Fruit fly (Drosophila melanogaster): ENCODE results near the gene Hsp26.
A peak's percentile ranks its signal among the peaks of the same experiment; 100 is the strongest.

Hsp26 gene

DNA sequence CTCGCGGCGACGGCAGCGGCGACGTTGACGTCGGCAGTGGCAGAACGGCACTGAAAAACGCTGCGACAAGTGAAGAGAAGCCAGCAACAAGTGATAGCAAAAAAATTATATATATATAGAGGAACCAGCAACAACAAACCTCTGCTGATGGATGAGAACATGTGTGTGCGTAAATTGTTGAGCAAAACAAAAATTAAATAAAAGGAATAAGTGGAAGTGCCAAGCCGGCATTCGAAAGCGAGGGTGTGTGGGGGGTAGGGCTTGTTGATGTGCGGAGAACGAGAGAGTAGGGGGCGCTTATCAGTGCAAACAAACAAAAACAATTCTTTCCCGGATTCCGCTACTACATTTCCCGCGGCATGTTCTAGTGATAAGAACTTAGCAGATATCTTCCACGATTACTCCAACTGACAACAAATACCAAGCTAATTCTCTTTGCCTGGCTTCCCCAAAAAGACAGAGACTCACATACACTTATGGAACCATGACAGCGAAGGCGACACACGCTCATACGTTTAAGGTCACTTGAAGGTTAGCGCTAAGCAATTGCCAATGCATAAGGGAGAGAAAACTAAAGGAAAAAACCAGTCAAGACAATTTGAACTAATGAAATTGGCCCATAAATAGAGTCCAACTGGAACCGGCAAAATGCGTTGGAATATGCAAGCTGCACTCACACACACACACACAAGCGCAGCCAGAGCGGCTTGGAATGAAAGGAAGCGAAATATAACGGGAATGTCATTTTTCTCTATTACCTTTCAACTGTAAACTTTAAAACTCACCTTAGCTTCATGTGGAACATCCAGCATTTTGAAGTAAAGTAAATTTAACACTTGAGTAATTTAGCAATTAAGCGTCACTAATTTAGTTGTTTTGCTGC lies 19.2 kb downstream of the Hsp26 start (continued):
- TF ChIP-seq CG34376 (GFP tag; optimal IDR thresholded peaks at IDR 0.05) (peak; percentile 58), oc (tag; optimal IDR thresholded peaks at IDR 0.05) (no peak), Fer3 (tag; optimal IDR thresholded peaks at IDR 0.05) (no peak), CG12769 (tag; optimal IDR thresholded peaks at IDR 0.05) (peak; percentile 60), shn (GFP tag; optimal IDR thresholded peaks at IDR 0.05) (no peak), scrt (GFP tag; optimal IDR thresholded peaks at IDR 0.05) (peak; percentile 49), Ssrp (tag; optimal IDR thresholded peaks at IDR 0.05) (no peak)

DNA sequence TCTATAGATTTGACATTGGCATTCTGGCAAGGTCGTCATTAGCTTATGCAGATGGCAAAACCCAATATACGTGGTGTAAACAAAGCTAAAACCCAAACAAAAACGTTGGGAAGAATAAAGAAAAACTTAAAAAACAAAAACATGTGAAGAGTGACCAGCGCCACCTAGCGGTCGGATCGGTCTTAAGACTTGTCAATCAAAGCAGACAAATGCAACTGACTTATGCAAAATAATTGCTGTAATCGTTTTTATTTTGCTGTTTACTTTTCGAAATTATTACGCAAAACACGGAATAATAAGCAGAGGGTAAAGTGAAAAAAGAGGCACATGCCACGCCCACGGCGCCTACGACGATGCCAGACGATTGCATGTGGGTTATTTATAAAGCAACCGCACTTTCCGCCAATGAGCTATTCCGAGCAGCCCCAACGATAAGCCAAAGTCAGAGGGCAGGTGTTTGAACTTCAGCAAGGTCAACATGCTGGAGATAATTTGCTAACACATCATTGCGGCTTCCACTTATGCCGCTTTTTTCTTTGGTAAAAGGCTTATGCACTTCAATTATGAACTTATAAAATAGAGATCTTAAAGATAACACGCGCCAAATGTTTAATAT lies 21.0 kb downstream of the Hsp26 start:
- TF ChIP-seq Fer3 (tag; optimal IDR thresholded peaks at IDR 0.05) (no peak), phol (tag; optimal IDR thresholded peaks at IDR 0.05) (no peak), twi (tag; optimal IDR thresholded peaks at IDR 0.05) (no peak), salm (tag; optimal IDR thresholded peaks at IDR 0.05) (no peak), mirr (GFP tag; optimal IDR thresholded peaks at IDR 0.05) (no peak), prd (optimal IDR thresholded peaks at IDR 0.05) (no peak), prd (GFP tag; IDR thresholded peaks at IDR 0.05) (no peak), CG8388 (GFP tag; optimal IDR thresholded peaks at IDR 0.05) (no peak), chinmo (GFP tag; IDR thresholded peaks at IDR 0.05; ENCODE audit: partially characterized antibody) (0 out of 4 replicates have a peak, but pooled peaks have one; percentile 32), CG5953 (GFP tag; IDR thresholded peaks at IDR 0.05) (no peak), CG13287 (GFP tag; IDR thresholded peaks at IDR 0.05; ENCODE audit: partially characterized antibody) (no peak), lbe (GFP tag; optimal IDR thresholded peaks at IDR 0.05) (no peak), kni (GFP tag; optimal IDR thresholded peaks at IDR 0.05) (no peak), jing (GFP tag; optimal IDR thresholded peaks at IDR 0.05) (no peak), vfl (GFP tag; optimal IDR thresholded peaks at IDR 0.05) (no peak), CG2199 (GFP tag; IDR thresholded peaks at IDR 0.05) (0 out of 3 replicates have a peak, but pooled peaks have one; percentile 57), CG10979 (tag; optimal IDR thresholded peaks at IDR 0.05) (peak; percentile 30), cwo (GFP tag; optimal IDR thresholded peaks at IDR 0.05) (no peak), sisA (GFP tag; IDR thresholded peaks at IDR 0.05) (no peak), vnd (GFP tag; IDR thresholded peaks at IDR 0.05; ENCODE audit: partially characterized antibody) (no peak), Lpt (GFP tag; optimal IDR thresholded peaks at IDR 0.05) (no peak), CG31224 (GFP tag; IDR thresholded peaks at IDR 0.05) (no peak), lmd (GFP tag; IDR thresholded peaks at IDR 0.05) (no peak), ro (GFP tag; IDR thresholded peaks at IDR 0.05) (no peak), CG15601 (tag; optimal IDR thresholded peaks at IDR 0.05) (no peak), Gug (GFP tag; IDR thresholded peaks at IDR 0.05) (no peak), CG33213 (GFP tag; optimal IDR thresholded peaks at IDR 0.05) (no peak), CG1832 (GFP tag; optimal IDR thresholded peaks at IDR 0.05) (no peak), ranshi (GFP tag; IDR thresholded peaks at IDR 0.05) (no peak), CG10147 (GFP tag; optimal IDR thresholded peaks at IDR 0.05) (no peak), Med (GFP tag) (peak; percentile 37), gt (GFP tag; IDR thresholded peaks at IDR 0.05) (no peak), Ptx1 (GFP tag; IDR thresholded peaks at IDR 0.05) (no peak), CTCF (GFP tag; optimal IDR thresholded peaks at IDR 0.05) (peak; percentile 90), sima (GFP tag; optimal IDR thresholded peaks at IDR 0.05) (no peak), Chrac-16 (GFP tag; optimal IDR thresholded peaks at IDR 0.05) (no peak), Sox102F (GFP tag; optimal IDR thresholded peaks at IDR 0.05) (no peak), hb (GFP tag; IDR thresholded peaks at IDR 0.05; ENCODE audit: partially characterized antibody) (0 out of 3 replicates have a peak, but pooled peaks have one; percentile 14), Pdp1 (GFP tag; optimal IDR thresholded peaks at IDR 0.05) (peak in 1 of 2 experiments; percentile 8), YL-1 (GFP tag; optimal IDR thresholded peaks at IDR 0.05) (no peak), Dip2 (GFP tag; IDR thresholded peaks at IDR 0.05) (peak; percentile 51; the same call in 1 of the 2 replicates)
